Worm (Caenorhabditis elegans) whole organism, L4 larva: ENCODE results near the gene nhr-14.
A peak's percentile ranks its signal among the peaks of the same experiment; 100 is the strongest.

Experiments used
- D1046.2 ChIP-seq: fragments of 200-800 bp; sonication (Bioruptor generic); IDR thresholded peaks from 2 replicates; pipeline ENCODE4 v1.3.6; 2022; ENCODE audit warnings: missing genetic modification characterization, missing compliant biosample characterization
- F10B5.3 ChIP-seq: sonication (generic microtip); optimal IDR thresholded peaks from 2 replicates; lab custom pipeline; 2016; ENCODE audit warnings: mild to moderate bottlenecking, missing genetic modification characterization, missing compliant biosample characterization
- Y105C5A.15 ChIP-seq: fragments of 200-800 bp; sonication (Bioruptor generic); IDR thresholded peaks from 2 replicates; pipeline ENCODE4 v1.3.6; 2022; ENCODE audit warnings: missing genetic modification characterization, missing compliant biosample characterization
- Y48G9A.11 ChIP-seq: fragments of 200-800 bp; sonication (Bioruptor generic); IDR thresholded peaks from 2 replicates; pipeline ENCODE4 v1.3.6; 2022; ENCODE audit warnings: missing genetic modification reagents, missing genetic modification characterization, missing compliant biosample characterization
- Y75B8A.6 ChIP-seq: fragments of 200-800 bp; sonication (Bioruptor generic); IDR thresholded peaks from 2 replicates; pipeline ENCODE4 v1.3.6; 2022; ENCODE audit warnings: missing genetic modification reagents, missing genetic modification characterization, missing compliant biosample characterization
- ZK337.2 ChIP-seq: fragments of 200-800 bp; sonication (Bioruptor generic); IDR thresholded peaks from 2 replicates; pipeline ENCODE4 v1.3.6; 2022; ENCODE audit warnings: missing genetic modification reagents, missing genetic modification characterization, missing compliant biosample characterization
- aly-2 ChIP-seq: sonication (generic microtip); optimal IDR thresholded peaks from 2 replicates; lab custom pipeline; 2018; ENCODE audit warnings: missing biosample characterization, missing genetic modification characterization
- ama-1 ChIP-seq: fragments of 150-350 bp; optimal IDR thresholded peaks from 2 replicates; lab custom pipeline; 2014; ENCODE audit warnings: inconsistent platforms, mixed read lengths
- arid-1 ChIP-seq: fragments of 200-800 bp; sonication (Bioruptor generic); conservative IDR thresholded peaks from 2 replicates; pipeline ENCODE4 v1.3.6; 2022; ENCODE audit warnings: missing genetic modification reagents, missing genetic modification characterization, missing compliant biosample characterization
- attf-4 ChIP-seq: sonication (generic microtip); optimal IDR thresholded peaks from 3 replicates; lab custom pipeline; 2017; ENCODE audit warnings: missing biosample characterization, missing genetic modification characterization
- ctbp-1 ChIP-seq: fragments of 200-800 bp; sonication (Bioruptor generic); IDR thresholded peaks from 2 replicates; pipeline ENCODE4 v1.3.6; 2022; ENCODE audit warnings: missing genetic modification reagents, missing genetic modification characterization, missing compliant biosample characterization
- dmd-6 ChIP-seq: fragments of 200-800 bp; sonication (Bioruptor generic); IDR thresholded peaks from 2 replicates; pipeline ENCODE4 v1.3.6; 2022; ENCODE audit warnings: missing genetic modification reagents, missing genetic modification characterization, missing compliant biosample characterization
- dmd-8 ChIP-seq: fragments of 200-800 bp; sonication (Bioruptor generic); IDR thresholded peaks from 2 replicates; pipeline ENCODE4 v1.3.6; 2022; ENCODE audit warnings: missing genetic modification characterization, missing compliant biosample characterization
- dve-1 ChIP-seq: sonication (generic microtip); optimal IDR thresholded peaks from 2 replicates; lab custom pipeline; 2017; ENCODE audit warnings: antibody characterized with exemption, mild to moderate bottlenecking, missing genetic modification characterization, missing compliant biosample characterization; ENCODE audit not compliant: insufficient read depth
- egl-27 ChIP-seq: sonication (generic microtip); optimal IDR thresholded peaks from 3 replicates; lab custom pipeline; 2017; ENCODE audit warnings: missing biosample characterization, missing genetic modification reagents, missing genetic modification characterization
- egl-43 ChIP-seq: fragments of 200-800 bp; sonication (Bioruptor generic); IDR thresholded peaks from 2 replicates; pipeline ENCODE4 v1.3.6; 2022; ENCODE audit warnings: missing genetic modification reagents, missing genetic modification characterization, missing compliant biosample characterization
- fos-1 ChIP-seq: fragments of 150-350 bp; optimal IDR thresholded peaks from 2 replicates; lab custom pipeline; 2014; ENCODE audit warnings: missing biosample characterization, missing genetic modification characterization
- hif-1 ChIP-seq, 2 experiments: sonication (generic microtip); optimal IDR thresholded peaks; 2 replicates each; lab custom pipeline; 2016 to 2017; ENCODE audit warnings: missing compliant biosample characterization in 2 of 2, missing genetic modification characterization in 2 of 2, missing genetic modification reagents in 2 of 2, missing genotype in 2 of 2, mild to moderate bottlenecking in 1 of 2
- hlh-11 ChIP-seq: fragments of 200-800 bp; sonication (Bioruptor generic); optimal IDR thresholded peaks from 2 replicates; lab custom pipeline; 2018; ENCODE audit warnings: mild to moderate bottlenecking, missing genetic modification characterization, missing compliant biosample characterization
- hlh-30 ChIP-seq: sonication (generic microtip); optimal IDR thresholded peaks from 2 replicates; lab custom pipeline; 2017; ENCODE audit warnings: antibody characterized with exemption, mild to moderate bottlenecking, missing genetic modification characterization, missing compliant biosample characterization; ENCODE audit not compliant: insufficient read depth
- lin-1 ChIP-seq: fragments of 200-800 bp; sonication (Bioruptor generic); IDR thresholded peaks from 2 replicates; pipeline ENCODE4 v1.3.6; 2022; ENCODE audit warnings: missing genetic modification reagents, missing genetic modification characterization, missing compliant biosample characterization
- lin-29 ChIP-seq: fragments of 200-800 bp; sonication (Bioruptor generic); IDR thresholded peaks from 2 replicates; pipeline ENCODE4 v1.3.6; 2022; ENCODE audit warnings: missing genetic modification reagents, missing genetic modification characterization, missing compliant biosample characterization
- lin-38 ChIP-seq: fragments of 200-800 bp; sonication (Bioruptor generic); IDR thresholded peaks from 2 replicates; pipeline ENCODE4 v1.3.6; 2022; ENCODE audit warnings: missing genetic modification reagents, missing genetic modification characterization, missing compliant biosample characterization
- lir-3 ChIP-seq: sonication (generic microtip); optimal IDR thresholded peaks from 2 replicates; lab custom pipeline; 2016; ENCODE audit warnings: mild to moderate bottlenecking, missing genetic modification characterization, missing compliant biosample characterization
- lsy-2 ChIP-seq, 2 experiments: fragments of 150-350 bp in 1 of 2; sonication (generic microtip) in 1 of 2; optimal IDR thresholded peaks; 2 replicates each; lab custom pipeline; 2014 to 2017; ENCODE audit warnings: missing biosample characterization in 2 of 2, missing genetic modification characterization in 2 of 2
- mdt-29 ChIP-seq: fragments of 200-800 bp; sonication (Bioruptor generic); IDR thresholded peaks from 2 replicates; pipeline ENCODE4 v1.3.6; 2022; ENCODE audit warnings: missing genetic modification reagents, missing genetic modification characterization, missing compliant biosample characterization
- mes-2 ChIP-seq: sonication (generic microtip); optimal IDR thresholded peaks from 2 replicates; lab custom pipeline; 2016; ENCODE audit warnings: missing genotype, mild to moderate bottlenecking, missing genetic modification characterization, missing compliant biosample characterization; ENCODE audit not compliant: poor library complexity, severe bottlenecking
- nhr-11 ChIP-seq: fragments of 150-350 bp; optimal IDR thresholded peaks from 2 replicates; lab custom pipeline; 2014; ENCODE audit warnings: missing biosample characterization, missing genetic modification characterization
- nhr-111 ChIP-seq: fragments of 200-800 bp; sonication (Bioruptor generic); optimal IDR thresholded peaks from 2 replicates; lab custom pipeline; 2018; ENCODE audit warnings: mild to moderate bottlenecking, missing genetic modification characterization, missing compliant biosample characterization
- nhr-237 ChIP-seq: sonication (generic microtip); optimal IDR thresholded peaks from 2 replicates; lab custom pipeline; 2017; ENCODE audit warnings: missing biosample characterization, missing genetic modification characterization
- nhr-28 ChIP-seq: fragments of 150-350 bp; optimal IDR thresholded peaks from 2 replicates; lab custom pipeline; 2014; ENCODE audit warnings: missing biosample characterization, missing genetic modification characterization
- nhr-41 ChIP-seq: fragments of 200-800 bp; sonication (Bioruptor generic); IDR thresholded peaks from 2 replicates; pipeline ENCODE4 v1.3.6; 2022; ENCODE audit warnings: missing genetic modification reagents, missing genetic modification characterization, missing compliant biosample characterization
- nhr-42 ChIP-seq: fragments of 200-800 bp; sonication (Bioruptor generic); IDR thresholded peaks from 2 replicates; pipeline ENCODE4 v1.3.6; 2022; ENCODE audit warnings: missing genetic modification characterization, missing compliant biosample characterization
- nhr-48 ChIP-seq: sonication (generic microtip); optimal IDR thresholded peaks from 2 replicates; lab custom pipeline; 2016; ENCODE audit warnings: mild to moderate bottlenecking, missing genetic modification characterization, missing compliant biosample characterization
- nhr-6 ChIP-seq: fragments of 150-350 bp; optimal IDR thresholded peaks from 2 replicates; lab custom pipeline; 2014; ENCODE audit warnings: missing biosample characterization, missing genetic modification characterization
- nhr-76 ChIP-seq: fragments of 150-350 bp; optimal IDR thresholded peaks from 2 replicates; lab custom pipeline; 2014; ENCODE audit warnings: missing biosample characterization, missing genetic modification characterization
- nhr-77 ChIP-seq: fragments of 150-350 bp; optimal IDR thresholded peaks from 2 replicates; lab custom pipeline; 2014; ENCODE audit warnings: missing biosample characterization, missing genetic modification characterization
- pha-4 ChIP-seq, 2 experiments: fragments of 150-350 bp in 1 of 2; fragments of 200-800 bp in 1 of 2; sonication (Bioruptor generic) in 1 of 2; IDR thresholded peaks in 1 of 2; optimal IDR thresholded peaks in 1 of 2; 2 replicates each; pipeline versions ENCODE4 v1.3.6 to Lab custom; 2014 to 2022; ENCODE audit warnings: missing genetic modification characterization in 2 of 2, missing genetic modification reagents in 2 of 2, missing biosample characterization in 1 of 2, missing compliant biosample characterization in 1 of 2
- php-3 ChIP-seq: fragments of 200-800 bp; sonication (Bioruptor generic); IDR thresholded peaks from 2 replicates; pipeline ENCODE4 v1.3.6; 2022; ENCODE audit warnings: missing genetic modification reagents, missing genetic modification characterization, missing compliant biosample characterization
- pqm-1 ChIP-seq: sonication (generic microtip); optimal IDR thresholded peaks from 2 replicates; lab custom pipeline; 2017; ENCODE audit warnings: missing biosample characterization, missing genetic modification characterization
- sdz-12 ChIP-seq: fragments of 200-800 bp; sonication (Bioruptor generic); optimal IDR thresholded peaks from 2 replicates; lab custom pipeline; 2018; ENCODE audit warnings: mild to moderate bottlenecking, missing genetic modification characterization, missing compliant biosample characterization
- spr-3 ChIP-seq: fragments of 200-800 bp; sonication (Bioruptor generic); optimal IDR thresholded peaks from 2 replicates; lab custom pipeline; 2018; ENCODE audit warnings: mild to moderate bottlenecking, missing genetic modification characterization, missing compliant biosample characterization
- tra-1 ChIP-seq: fragments of 200-800 bp; sonication (Bioruptor generic); IDR thresholded peaks from 2 replicates; pipeline ENCODE4 v1.3.6; 2022; ENCODE audit warnings: missing genetic modification reagents, missing genetic modification characterization, missing compliant biosample characterization
- unc-62 ChIP-seq, 3 experiments: fragments of 150-350 bp in 1 of 3; sonication (generic microtip); optimal IDR thresholded peaks in 2 of 3; peaks in 1 of 3; 1 replicate in 1 of 3; 2 replicates in 2 of 3; lab custom pipeline; 2014 to 2017; ENCODE audit warnings: missing biosample characterization in 3 of 3, missing genetic modification characterization in 3 of 3, missing genetic modification reagents in 3 of 3, missing genotype in 1 of 3
- zfp-3 ChIP-seq: fragments of 200-800 bp; sonication (Bioruptor generic); conservative IDR thresholded peaks from 2 replicates; pipeline ENCODE4 v1.3.6; 2022; ENCODE audit warnings: missing genetic modification reagents, missing genetic modification characterization, missing compliant biosample characterization
- zip-11 ChIP-seq: fragments of 200-800 bp; sonication (Bioruptor generic); IDR thresholded peaks from 2 replicates; pipeline ENCODE4 v1.3.6; 2022; ENCODE audit warnings: missing genetic modification characterization, missing compliant biosample characterization
- zip-2 ChIP-seq: fragments of 150-350 bp; optimal IDR thresholded peaks from 2 replicates; lab custom pipeline; 2014; ENCODE audit warnings: missing biosample characterization, missing genetic modification characterization
- ztf-11 ChIP-seq: fragments of 150-350 bp; optimal IDR thresholded peaks from 2 replicates; lab custom pipeline; 2014; ENCODE audit warnings: missing biosample characterization, missing genetic modification characterization

The nhr-14 gene

ce11 chrX:8475142-8475541 is 836 bp downstream of the nhr-14 start (continued):
- TF ChIP-seq unc-62 (GFP tag; optimal IDR thresholded peaks at IDR 0.05 in 1 of 2; lab: Kevin White, UChicago) (peak in 1 of 2 experiments; percentile 99), unc-62 (tag; optimal IDR thresholded peaks at IDR 0.05; lab: Kevin White, UChicago) (peak; percentile 22), hlh-30 (tag; lab: Kevin White, UChicago) (peak; percentile 91), nhr-42 (GFP tag; lab: Robert Waterston, UW) (no peak), ama-1 (no peak), nhr-11 (no peak), ztf-11 (tag; lab: Kevin White, UChicago) (no peak)

- peak; percentile 97 for TF ChIP-seq dve-1 (tag; lab: Kevin White, UChicago)
- TF ChIP-seq dmd-8 (GFP tag; lab: Robert Waterston, UW), result no peak
- TF ChIP-seq Y105C5A.15, result no peak
- peak; percentile 89 for TF ChIP-seq hlh-11 (tag; lab: Kevin White, UChicago)
- TF ChIP-seq lir-3 (tag; lab: Kevin White, UChicago), result no peak
- no peak for TF ChIP-seq Y75B8A.6 (GFP tag; lab: Robert Waterston, UW)
- TF ChIP-seq php-3 (GFP tag; lab: Robert Waterston, UW), result peak; percentile 89
- no peak for TF ChIP-seq lin-29
- no peak for TF ChIP-seq ZK337.2
- no peak for TF ChIP-seq egl-43 (GFP tag; lab: Robert Waterston, UW)
- no peak for TF ChIP-seq egl-27
- TF ChIP-seq nhr-41, result peak; percentile 47; the same call in 1 of the 2 replicates
- peak; percentile 7 for TF ChIP-seq mes-2 (tag; lab: Kevin White, UChicago)
- TF ChIP-seq dmd-6 (GFP tag; lab: Robert Waterston, UW), result peak; percentile 97
- TF ChIP-seq zip-2 (tag; lab: Kevin White, UChicago), result no peak
- peak in 1 of 2 experiments; percentile 45 for TF ChIP-seq lsy-2 (tag; optimal IDR thresholded peaks at IDR 0.05; lab: Kevin White, UChicago)
- TF ChIP-seq fos-1 (tag; lab: Kevin White, UChicago), result no peak
- TF ChIP-seq ctbp-1 (GFP tag; lab: Robert Waterston, UW), result no peak
- TF ChIP-seq aly-2 (tag; lab: Kevin White, UChicago), result no peak
- TF ChIP-seq tra-1 (GFP tag; lab: Robert Waterston, UW), result peak; percentile 67; the same call in 1 of the 2 replicates
- no peak for TF ChIP-seq nhr-111
- no peak for TF ChIP-seq nhr-11
- TF ChIP-seq zip-11 (GFP tag; lab: Robert Waterston, UW), result no peak
- TF ChIP-seq nhr-6 (tag; lab: Kevin White, UChicago), result peak; percentile 67
- TF ChIP-seq attf-4, result no peak
- TF ChIP-seq sdz-12 (GFP tag; lab: Kevin White, UChicago), result no peak
- TF ChIP-seq F10B5.3 (tag; lab: Kevin White, UChicago), result no peak
- TF ChIP-seq pha-4 (GFP tag; IDR thresholded peaks at IDR 0.05; lab: Robert Waterston, UW), result peak; percentile 55
- TF ChIP-seq pha-4 (tag; optimal IDR thresholded peaks at IDR 0.05; lab: Kevin White, UChicago), result no peak
- 0 out of 2 replicates have a peak, but pooled peaks have one; percentile 38 for TF ChIP-seq mdt-29 (GFP tag; lab: Robert Waterston, UW)
- TF ChIP-seq D1046.2 (GFP tag; lab: Robert Waterston, UW), result no peak
- TF ChIP-seq arid-1 (GFP tag; lab: Robert Waterston, UW), result no peak
- peak; percentile 94 for TF ChIP-seq nhr-77 (tag; lab: Kevin White, UChicago)
- TF ChIP-seq ztf-11 (tag; lab: Kevin White, UChicago), result no peak
- no peak for TF ChIP-seq lin-38 (GFP tag; lab: Robert Waterston, UW)
- peak; percentile 79; the same call in 1 of the 2 replicates for TF ChIP-seq lin-1 (GFP tag; lab: Robert Waterston, UW)
- peak; percentile 98 for TF ChIP-seq pqm-1 (tag; lab: Kevin White, UChicago)
- TF ChIP-seq hif-1 (tag; optimal IDR thresholded peaks at IDR 0.05; lab: Kevin White, UChicago), result peak in 1 of 2 experiments; percentile 79
- TF ChIP-seq Y48G9A.11 (GFP tag; lab: Robert Waterston, UW), result no peak
- no peak for TF ChIP-seq ama-1
- TF ChIP-seq nhr-48 (tag; lab: Kevin White, UChicago), result peak; percentile 83
- peak; percentile 61 for TF ChIP-seq hlh-30 (tag; lab: Kevin White, UChicago)
- peak; percentile 87 for TF ChIP-seq nhr-28 (tag; lab: Kevin White, UChicago)
- TF ChIP-seq spr-3 (GFP tag; lab: Kevin White, UChicago), result no peak
- TF ChIP-seq nhr-237 (tag; lab: Kevin White, UChicago), result no peak
- no peak for TF ChIP-seq nhr-76
- TF ChIP-seq zfp-3 (GFP tag; lab: Robert Waterston, UW), result no peak
Observed at ce11 chrX:8473468-8473867, 2.5 kb downstream of the nhr-14 start.
